Fruit fly (Drosophila melanogaster) whole organism, wandering third instar larva: ENCODE data around the gene H2.0.

Experiments used
- Abd-B ChIP-seq: fragments of >200 bp; optimal IDR thresholded peaks from 2 replicates; lab custom pipeline; 2017; ENCODE audit warnings: missing biosample characterization, missing genetic modification characterization
- CG32264 ChIP-seq: fragments of 200-800 bp; sonication (Bioruptor generic); optimal IDR thresholded peaks from 2 replicates; lab custom pipeline; 2016; ENCODE audit warnings: missing biosample characterization, missing genetic modification characterization
- CG9705 ChIP-seq: fragments of 200-800 bp; sonication (Bioruptor generic); optimal IDR thresholded peaks from 2 replicates; lab custom pipeline; 2018; ENCODE audit warnings: missing biosample characterization, mild to moderate bottlenecking, missing genetic modification characterization
- CrebA ChIP-seq: fragments of 200-800 bp; sonication (Bioruptor generic); optimal IDR thresholded peaks from 2 replicates; lab custom pipeline; 2016; ENCODE audit warnings: missing biosample characterization, mild to moderate bottlenecking, missing genetic modification characterization, borderline replicate concordance
- Dfd ChIP-seq: fragments of >200 bp; optimal IDR thresholded peaks from 2 replicates; lab custom pipeline; 2017; ENCODE audit warnings: missing biosample characterization, missing genetic modification characterization
- Dif ChIP-seq: fragments of 200-275, 200-300 bp; sonication (Bioruptor generic); optimal IDR thresholded peaks from 2 replicates; lab custom pipeline; 2018; ENCODE audit warnings: missing biosample characterization, missing genetic modification characterization; ENCODE audit not compliant: partially characterized antibody
- GATAd ChIP-seq: sonication (Bioruptor generic); optimal IDR thresholded peaks from 2 replicates; lab custom pipeline; 2016; ENCODE audit warnings: missing biosample characterization, missing genetic modification characterization
- HLH106 ChIP-seq: fragments of 200-800 bp; optimal IDR thresholded peaks from 3 replicates; lab custom pipeline; 2019; ENCODE audit warnings: missing biosample characterization, mild to moderate bottlenecking, missing genetic modification characterization, moderate library complexity
- Hnf4 ChIP-seq: fragments of 200-800 bp; sonication (Bioruptor generic); optimal IDR thresholded peaks from 2 replicates; lab custom pipeline; 2016; ENCODE audit warnings: missing biosample characterization, mild to moderate bottlenecking, missing genetic modification characterization
- Hr78 ChIP-seq: fragments of >200 bp; optimal IDR thresholded peaks from 2 replicates; lab custom pipeline; 2017; ENCODE audit warnings: missing biosample characterization, missing genetic modification characterization
- Hr83 ChIP-seq: fragments of 200-300 bp; sonication (Bioruptor generic); optimal IDR thresholded peaks from 2 replicates; lab custom pipeline; 2016; ENCODE audit warnings: missing biosample characterization, mild to moderate bottlenecking, missing genetic modification characterization, moderate library complexity; ENCODE audit not compliant: poor library complexity, severe bottlenecking
- Jra ChIP-seq: sonication (Bioruptor generic); optimal IDR thresholded peaks from 2 replicates; lab custom pipeline; 2016; ENCODE audit warnings: missing biosample characterization, missing genetic modification characterization
- Mio ChIP-seq: sonication (Bioruptor generic); optimal IDR thresholded peaks from 2 replicates; lab custom pipeline; 2016; ENCODE audit warnings: missing biosample characterization, missing genetic modification characterization
- Myc ChIP-seq: fragments of >200 bp; optimal IDR thresholded peaks from 2 replicates; lab custom pipeline; 2017
- N ChIP-seq: fragments of >200 bp; optimal IDR thresholded peaks from 2 replicates; lab custom pipeline; 2018; ENCODE audit warnings: missing biosample characterization, missing external identifiers, missing genetic modification characterization
- OdsH ChIP-seq: fragments of 200-800 bp; sonication (Bioruptor generic); optimal IDR thresholded peaks from 2 replicates; lab custom pipeline; 2016; ENCODE audit warnings: missing biosample characterization, mild to moderate bottlenecking, missing genetic modification characterization
- Rel ChIP-seq, 2 experiments: fragments of 200-800 bp; sonication (Bioruptor generic) in 1 of 2; optimal IDR thresholded peaks; 2 replicates in 1 of 2; 3 replicates in 1 of 2; lab custom pipeline; 2016 to 2019; ENCODE audit warnings: mild to moderate bottlenecking in 2 of 2, missing biosample characterization in 2 of 2, missing genetic modification characterization in 2 of 2, moderate library complexity in 1 of 2
- Sp1 ChIP-seq: fragments of 200-800 bp; sonication (Bioruptor generic); optimal IDR thresholded peaks from 3 replicates; lab custom pipeline; 2019; ENCODE audit warnings: missing biosample characterization, mild to moderate bottlenecking, missing genetic modification characterization, moderate library complexity
- Vsx2 ChIP-seq: fragments of 200-300, 225-300 bp; sonication (Bioruptor generic); optimal IDR thresholded peaks from 2 replicates; lab custom pipeline; 2018; ENCODE audit warnings: missing biosample characterization, missing genetic modification characterization; ENCODE audit not compliant: partially characterized antibody
- br ChIP-seq: fragments of 200-800 bp; sonication (Bioruptor generic); optimal IDR thresholded peaks from 2 replicates; lab custom pipeline; 2016; ENCODE audit warnings: missing biosample characterization, missing genetic modification characterization
- brk ChIP-seq: fragments of 200-800 bp; sonication (Bioruptor generic); optimal IDR thresholded peaks from 2 replicates; lab custom pipeline; 2016; ENCODE audit warnings: missing biosample characterization, mild to moderate bottlenecking, missing genetic modification characterization
- dl ChIP-seq, 2 experiments: fragments of 175-275, 200-275 bp in 1 of 2; fragments of 200-275 bp in 1 of 2; sonication (Bioruptor generic); optimal IDR thresholded peaks; lab custom pipeline; 2018; ENCODE audit warnings: mild to moderate bottlenecking in 2 of 2, missing biosample characterization in 2 of 2, missing genetic modification characterization in 2 of 2, moderate library complexity in 2 of 2; ENCODE audit not compliant: partially characterized antibody in 2 of 2, insufficient read depth in 1 of 2
- dmrt93B ChIP-seq: fragments of 200-800 bp; sonication (Bioruptor generic); optimal IDR thresholded peaks from 2 replicates; lab custom pipeline; 2018; ENCODE audit warnings: missing biosample characterization, mild to moderate bottlenecking, missing genetic modification characterization
- dsf ChIP-seq: sonication (Bioruptor generic); optimal IDR thresholded peaks from 2 replicates; lab custom pipeline; 2016; ENCODE audit warnings: missing biosample characterization, missing genetic modification characterization, borderline replicate concordance
- ey ChIP-seq: fragments of 200-800 bp; sonication (Bioruptor generic); optimal IDR thresholded peaks from 2 replicates; lab custom pipeline; 2016; ENCODE audit warnings: missing biosample characterization, missing genetic modification characterization
- foxo ChIP-seq, 2 experiments: fragments of 200-800 bp; sonication (Bioruptor generic); optimal IDR thresholded peaks; 2 replicates in 1 of 2; 3 replicates in 1 of 2; lab custom pipeline; 2016 to 2017; ENCODE audit warnings: missing biosample characterization in 2 of 2, missing genetic modification characterization in 2 of 2
- fru ChIP-seq: fragments of 200-800 bp; sonication (Bioruptor generic); optimal IDR thresholded peaks from 3 replicates; lab custom pipeline; 2016; ENCODE audit warnings: missing biosample characterization, mild to moderate bottlenecking, missing genetic modification characterization
- h ChIP-seq: fragments of 200-800 bp; sonication (Bioruptor generic); optimal IDR thresholded peaks from 3 replicates; lab custom pipeline; 2016; ENCODE audit warnings: missing biosample characterization, mild to moderate bottlenecking, missing genetic modification characterization
- jim ChIP-seq: fragments of 175-275, 200-325 bp; sonication (Bioruptor generic); optimal IDR thresholded peaks from 2 replicates; lab custom pipeline; 2016; ENCODE audit warnings: missing biosample characterization, mild to moderate bottlenecking, missing genetic modification characterization
- lola ChIP-seq: fragments of >200 bp; optimal IDR thresholded peaks from 2 replicates; lab custom pipeline; 2017; ENCODE audit warnings: missing biosample characterization, missing genetic modification characterization
- pan ChIP-seq: fragments of >200 bp; optimal IDR thresholded peaks from 2 replicates; lab custom pipeline; 2017
- psq ChIP-seq: fragments of 200-800 bp; sonication (Bioruptor generic); optimal IDR thresholded peaks from 3 replicates; lab custom pipeline; 2017; ENCODE audit warnings: missing biosample characterization, mild to moderate bottlenecking, missing genetic modification characterization, moderate library complexity
- rgr ChIP-seq: fragments of 200-800 bp; sonication (Bioruptor generic); optimal IDR thresholded peaks from 3 replicates; lab custom pipeline; 2016; ENCODE audit warnings: missing biosample characterization, mild to moderate bottlenecking, missing genetic modification characterization
- sage ChIP-seq: fragments of 200-800 bp; sonication (Bioruptor generic); optimal IDR thresholded peaks from 2 replicates; lab custom pipeline; 2016; ENCODE audit warnings: missing biosample characterization, mild to moderate bottlenecking, missing genetic modification characterization
- sv ChIP-seq: fragments of 200-800 bp; sonication (Bioruptor generic); optimal IDR thresholded peaks from 3 replicates; lab custom pipeline; 2016; ENCODE audit warnings: missing biosample characterization, missing genetic modification characterization
- tai ChIP-seq: sonication (Bioruptor generic); optimal IDR thresholded peaks from 2 replicates; lab custom pipeline; 2016; ENCODE audit warnings: missing biosample characterization, missing genetic modification characterization
- usp ChIP-seq: fragments of >200 bp; optimal IDR thresholded peaks from 2 replicates; lab custom pipeline; 2017; ENCODE audit warnings: missing biosample characterization, missing genetic modification characterization
- woc ChIP-seq: sonication (Bioruptor generic); optimal IDR thresholded peaks from 2 replicates; lab custom pipeline; 2016; ENCODE audit warnings: missing biosample characterization, mild to moderate bottlenecking, missing genetic modification characterization

Gene H2.0

dm6 chr2L:6053874-6054469 lies 34.8 kb upstream of the H2.0 start, which contains the start of gene CG13995:
TSS of gene CG13995 (plus strand) at chr2L:6054302.
- TF ChIP-seq Rel (GFP tag; optimal IDR thresholded peaks at IDR 0.05; lab: Kevin White, UChicago): no peak
- no peak for TF ChIP-seq Rel (tag; optimal IDR thresholded peaks at IDR 0.05; lab: Kevin White, UChicago)
- TF ChIP-seq Dif (GFP tag; lab: Kevin White, UChicago): peak; percentile 33

dm6 chr2L:6051212-6051621 lies 32.0 kb upstream of the H2.0 start:
- TF ChIP-seq Mio (GFP tag; lab: Kevin White, UChicago) (peak; percentile 53), OdsH (peak; percentile 96), Jra (GFP tag; lab: Kevin White, UChicago) (peak; percentile 64), sage (GFP tag; lab: Kevin White, UChicago) (peak; percentile 88), Vsx2 (GFP tag; lab: Kevin White, UChicago) (no peak), Rel (GFP tag; optimal IDR thresholded peaks at IDR 0.05; lab: Kevin White, UChicago) (peak; percentile 87), Rel (tag; optimal IDR thresholded peaks at IDR 0.05; lab: Kevin White, UChicago) (peak; percentile 88), fru (GFP tag; lab: Kevin White, UChicago) (peak; percentile 98), Hr78 (GFP tag; lab: Kevin White, UChicago) (no peak), GATAd (GFP tag; lab: Kevin White, UChicago) (no peak), foxo (GFP tag; optimal IDR thresholded peaks at IDR 0.05; lab: Kevin White, UChicago) (peak; percentile 92 to 95), jim (no peak), tai (GFP tag; lab: Kevin White, UChicago) (no peak), Dfd (GFP tag; lab: Kevin White, UChicago) (no peak), woc (GFP tag; lab: Kevin White, UChicago) (peak; percentile 93), HLH106 (peak; percentile 94), Abd-B (no peak), lola (no peak), h (GFP tag; lab: Kevin White, UChicago) (peak; percentile 98), br (GFP tag; lab: Kevin White, UChicago) (peak; percentile 97), CG9705 (GFP tag; lab: Kevin White, UChicago) (peak; percentile 91), dmrt93B (GFP tag; lab: Kevin White, UChicago) (peak; percentile 75), Sp1 (peak; percentile 97), dsf (GFP tag; lab: Kevin White, UChicago) (peak; percentile 76), N (GFP tag; lab: Kevin White, UChicago) (no peak), Dif (GFP tag; lab: Kevin White, UChicago) (no peak), usp (no peak), CG32264 (GFP tag; lab: Kevin White, UChicago) (peak; percentile 90), pan (lab: Kevin White, UChicago) (no peak), ey (GFP tag; lab: Kevin White, UChicago) (peak; percentile 93), dl (GFP tag; optimal IDR thresholded peaks at IDR 0.05; lab: Kevin White, UChicago; ENCODE audit: insufficient read depth in 1 of 2, partially characterized antibody in 2 of 2) (no peak), Myc (lab: Kevin White, UChicago) (no peak), psq (GFP tag; lab: Kevin White, UChicago) (peak; percentile 90), CrebA (GFP tag; lab: Kevin White, UChicago) (no peak), brk (GFP tag; lab: Kevin White, UChicago) (no peak), sv (GFP tag; lab: Kevin White, UChicago) (peak; percentile 97), Hnf4 (peak; percentile 94), rgr (GFP tag; lab: Kevin White, UChicago) (peak; percentile 98), Hr83 (GFP tag; lab: Kevin White, UChicago) (peak; percentile 57)
